Fruit fly (Drosophila melanogaster): ENCODE data around the gene CG11899.

DNA sequence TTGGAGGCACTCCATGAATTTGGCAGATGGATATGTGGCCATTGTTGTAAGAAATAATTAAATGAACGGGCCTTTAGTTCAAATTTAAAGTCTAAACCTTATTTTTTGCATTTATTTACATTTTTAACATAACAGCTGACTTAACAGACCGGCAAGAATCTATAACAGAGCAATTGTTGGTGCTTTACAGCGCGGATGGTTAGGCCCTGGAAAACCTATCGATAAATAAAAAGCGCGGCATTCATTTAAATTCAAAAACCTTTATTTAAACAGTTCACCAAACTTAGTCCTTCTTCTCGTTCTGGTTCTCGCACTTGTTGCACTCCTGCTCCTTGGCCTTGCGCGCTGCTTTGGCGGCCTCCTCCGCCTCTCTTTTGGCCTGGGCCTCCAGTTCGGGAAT is 2.2 kb downstream of the CG11899 start, which contains the start of gene Mesh1:
- TF ChIP-seq usp (GFP tag; optimal IDR thresholded peaks at IDR 0.05) (no peak), psq (optimal IDR thresholded peaks at IDR 0.05) (no peak), pan (optimal IDR thresholded peaks at IDR 0.05) (no peak), CG8478 (optimal IDR thresholded peaks at IDR 0.05) (no peak), EcR (GFP tag; optimal IDR thresholded peaks at IDR 0.05) (no peak), Dll (optimal IDR thresholded peaks at IDR 0.05) (no peak)

Data from whole organism.